Fruit fly (Drosophila melanogaster): ENCODE data around the gene CG32189.
A peak's percentile ranks its signal among the peaks of the same experiment; 100 is the strongest.

DNA sequence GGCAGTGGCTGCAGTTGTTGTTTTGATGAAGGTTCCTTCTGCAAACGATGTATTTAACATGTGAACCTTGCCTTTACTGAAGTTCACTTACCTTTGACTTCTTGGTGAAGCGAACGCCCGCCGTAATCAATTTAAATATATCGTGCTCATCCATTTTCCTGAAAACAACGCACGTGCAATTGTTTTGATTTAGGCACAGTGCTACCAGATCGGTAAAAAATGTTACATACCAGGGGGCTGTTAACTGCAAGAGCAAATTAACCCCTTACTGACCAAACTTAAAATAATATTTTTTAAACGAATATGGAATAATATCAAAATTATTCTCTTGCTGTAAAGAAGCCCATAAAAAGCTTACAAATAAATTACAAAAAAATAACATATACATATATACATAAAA, 30.5 kb downstream of the CG32189 start, which contains the start of gene ais:
- no peak for TF ChIP-seq CG33017 (tag; optimal IDR thresholded peaks at IDR 0.05)
- no peak for TF ChIP-seq CG7045 (GFP tag; optimal IDR thresholded peaks at IDR 0.05)
- no peak for TF ChIP-seq kay (GFP tag; ENCODE audit: borderline replicate concordance)
- TF ChIP-seq CG11617 (GFP tag; optimal IDR thresholded peaks at IDR 0.05) = peak; percentile 20
- peak; percentile 32 for TF ChIP-seq CG5204 (GFP tag; optimal IDR thresholded peaks at IDR 0.05)
